Worm (Caenorhabditis elegans): Measurements from ENCODE around the gene cuc-1.

The cuc-1 gene

DNA sequence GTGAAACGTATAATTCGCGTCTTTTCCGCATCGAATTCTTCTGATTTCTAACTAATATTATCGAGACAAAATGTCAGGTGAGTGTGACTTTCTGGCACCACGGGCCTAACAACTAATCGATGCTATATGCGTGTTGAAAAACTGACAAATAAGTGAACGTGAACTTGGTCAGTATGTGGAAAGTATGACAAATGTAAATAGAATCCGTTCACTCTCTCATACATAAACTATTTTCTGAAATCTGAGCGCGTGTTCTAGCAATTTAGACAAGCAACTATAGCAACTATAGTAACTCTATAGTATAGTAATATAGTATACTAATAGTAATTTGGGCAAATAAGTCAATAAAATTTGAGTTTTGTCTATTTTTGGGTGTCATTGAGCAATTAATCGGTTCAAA, 31.5 kb upstream of the cuc-1 start:
- no peak for TF ChIP-seq sem-2 (GFP tag; optimal IDR thresholded peaks at IDR 0.05)
- no peak for TF ChIP-seq hlh-1 (tag; optimal IDR thresholded peaks at IDR 0.05)
- TF ChIP-seq nhr-28 (tag; optimal IDR thresholded peaks at IDR 0.05) = no peak
- no peak for TF ChIP-seq ces-1 (GFP tag; optimal IDR thresholded peaks at IDR 0.05)
- TF ChIP-seq lin-13 (tag; optimal IDR thresholded peaks at IDR 0.05) = no peak
- no peak for TF ChIP-seq ceh-39 (tag; optimal IDR thresholded peaks at IDR 0.05)
- no peak for TF ChIP-seq elt-3 (tag; optimal IDR thresholded peaks at IDR 0.05)
- no peak for TF ChIP-seq unc-62 (GFP tag; optimal IDR thresholded peaks at IDR 0.05)
- TF ChIP-seq flh-1 (GFP tag; optimal IDR thresholded peaks at IDR 0.05) = no peak
- TF ChIP-seq mep-1 (tag; optimal IDR thresholded peaks at IDR 0.05) = no peak
- TF ChIP-seq mls-2 (tag; optimal IDR thresholded peaks at IDR 0.05) = no peak
- no peak for TF ChIP-seq ham-2 (GFP tag; optimal IDR thresholded peaks at IDR 0.05)

DNA sequence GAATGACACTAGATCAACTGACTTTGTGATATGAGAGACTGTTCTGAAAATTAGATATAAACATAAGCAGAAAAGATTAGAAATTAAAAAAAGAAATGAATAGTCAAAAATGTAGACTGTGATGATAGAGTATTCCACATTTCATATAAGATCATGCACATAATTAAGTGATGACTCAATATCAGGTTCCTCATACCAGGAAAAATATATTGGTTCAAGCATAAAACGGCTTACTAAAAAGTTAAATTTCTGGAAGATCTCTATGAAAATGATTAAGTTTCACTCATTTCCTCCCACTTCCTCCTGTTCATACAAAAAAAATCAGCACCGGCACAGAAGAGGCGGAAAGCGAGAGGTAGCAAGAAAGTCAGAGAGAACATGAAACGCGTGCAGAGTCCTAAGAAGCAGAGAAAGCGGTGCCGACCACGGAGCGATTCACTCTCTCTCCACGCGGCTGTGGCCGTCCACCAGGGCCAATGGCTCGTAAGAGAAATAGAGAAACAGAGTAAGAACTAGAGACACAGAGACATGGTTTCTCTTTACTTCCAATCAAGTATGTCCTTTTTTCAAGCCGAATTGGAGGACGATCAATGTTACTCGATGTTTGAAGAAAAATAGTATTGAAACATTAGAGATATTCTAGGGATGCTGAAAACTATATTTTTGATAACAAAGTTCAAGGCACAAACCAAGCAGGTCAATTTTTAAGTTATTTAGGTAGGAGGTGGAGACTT, 31.0 kb upstream of the cuc-1 start, which contains the start of the genes ZK688.5 and fahd-1:
TSS of gene ZK688.5 (minus strand) at position 51 of the 734 bp plus-strand sequence.
TSS of gene fahd-1 (plus strand) at position 684 of the 734 bp plus-strand sequence.
- TF ChIP-seq sem-2 (GFP tag; optimal IDR thresholded peaks at IDR 0.05) (no peak), elt-3 (tag; optimal IDR thresholded peaks at IDR 0.05) (no peak), mep-1 (tag; optimal IDR thresholded peaks at IDR 0.05) (peak; percentile 40), drap-1 (GFP tag; optimal IDR thresholded peaks at IDR 0.05) (no peak), nhr-12 (tag; optimal IDR thresholded peaks at IDR 0.05) (no peak), sptf-1 (tag; optimal IDR thresholded peaks at IDR 0.05) (no peak), cnd-1 (tag; optimal IDR thresholded peaks at IDR 0.05) (peak; percentile 10), mab-5 (tag; optimal IDR thresholded peaks at IDR 0.05) (no peak), pha-4 (tag; optimal IDR thresholded peaks at IDR 0.05) (peak; percentile 71), ceh-83 (GFP tag; optimal IDR thresholded peaks at IDR 0.05) (no peak), ztf-11 (tag; optimal IDR thresholded peaks at IDR 0.05) (no peak), tbx-8 (GFP tag; optimal IDR thresholded peaks at IDR 0.05) (no peak), hlh-1 (tag; optimal IDR thresholded peaks at IDR 0.05) (peak; percentile 93), blmp-1 (tag; optimal IDR thresholded peaks at IDR 0.05) (no peak), zip-8 (tag; optimal IDR thresholded peaks at IDR 0.05) (no peak), ham-2 (GFP tag; optimal IDR thresholded peaks at IDR 0.05) (peak; percentile 74), nhr-237 (tag; optimal IDR thresholded peaks at IDR 0.05) (peak; percentile 46), ceh-43 (GFP tag; optimal IDR thresholded peaks at IDR 0.05) (no peak), lin-32 (GFP tag; optimal IDR thresholded peaks at IDR 0.05) (no peak), unc-120 (tag; optimal IDR thresholded peaks at IDR 0.05; ENCODE audit: poor library complexity, severe bottlenecking) (peak; percentile 68), nhr-28 (tag; optimal IDR thresholded peaks at IDR 0.05) (no peak), ceh-39 (tag; optimal IDR thresholded peaks at IDR 0.05) (peak; percentile 8), unc-62 (GFP tag; optimal IDR thresholded peaks at IDR 0.05) (no peak), flh-1 (GFP tag; optimal IDR thresholded peaks at IDR 0.05) (no peak), M03D4.4 (tag; optimal IDR thresholded peaks at IDR 0.05) (no peak), nhr-2 (tag; optimal IDR thresholded peaks at IDR 0.05) (peak; percentile 77), lin-13 (tag; optimal IDR thresholded peaks at IDR 0.05) (peak; percentile 19), snpc-4 (tag; optimal IDR thresholded peaks at IDR 0.05) (no peak), bed-3 (GFP tag; optimal IDR thresholded peaks at IDR 0.05) (no peak), elt-1 (tag; optimal IDR thresholded peaks at IDR 0.05; ENCODE audit: borderline replicate concordance, insufficient read depth) (no peak), ces-1 (GFP tag; optimal IDR thresholded peaks at IDR 0.05) (peak; percentile 59), nhr-76 (tag; optimal IDR thresholded peaks at IDR 0.05) (no peak), unc-39 (tag; optimal IDR thresholded peaks at IDR 0.05) (no peak), lsy-2 (tag; optimal IDR thresholded peaks at IDR 0.05) (peak; percentile 56), mls-2 (tag; optimal IDR thresholded peaks at IDR 0.05) (peak; percentile 68)

DNA sequence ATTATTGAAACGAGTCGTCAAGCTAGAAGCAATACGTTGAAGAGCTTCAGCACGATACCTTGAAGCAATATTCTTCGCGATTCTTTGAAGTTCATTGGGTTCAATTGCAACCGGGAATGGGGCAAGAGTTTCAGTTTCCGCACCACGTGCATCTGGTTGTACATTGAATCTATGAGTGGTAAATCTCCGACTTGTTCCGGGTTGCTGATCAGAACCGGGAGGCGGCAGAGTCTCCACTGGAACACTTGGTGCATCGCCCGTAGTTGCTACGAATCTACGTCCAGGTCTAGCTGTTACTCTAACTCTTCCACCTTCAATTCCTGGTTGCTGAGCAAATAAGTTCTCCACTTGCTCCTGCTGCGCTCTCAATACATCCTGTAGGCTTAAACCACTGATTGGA, 28.3 kb upstream of the cuc-1 start:
- TF ChIP-seq tbx-8 (GFP tag; optimal IDR thresholded peaks at IDR 0.05) (no peak), ceh-83 (GFP tag; optimal IDR thresholded peaks at IDR 0.05) (no peak), cnd-1 (tag; optimal IDR thresholded peaks at IDR 0.05) (no peak), nhr-237 (tag; optimal IDR thresholded peaks at IDR 0.05) (no peak), hlh-1 (tag; optimal IDR thresholded peaks at IDR 0.05) (no peak), nhr-28 (tag; optimal IDR thresholded peaks at IDR 0.05) (no peak), M03D4.4 (tag; optimal IDR thresholded peaks at IDR 0.05) (no peak), flh-1 (GFP tag; optimal IDR thresholded peaks at IDR 0.05) (no peak), unc-39 (tag; optimal IDR thresholded peaks at IDR 0.05) (no peak), unc-62 (GFP tag; optimal IDR thresholded peaks at IDR 0.05) (no peak), elt-1 (tag; optimal IDR thresholded peaks at IDR 0.05; ENCODE audit: borderline replicate concordance, insufficient read depth) (no peak), sptf-1 (tag; optimal IDR thresholded peaks at IDR 0.05) (no peak), lsy-2 (tag; optimal IDR thresholded peaks at IDR 0.05) (no peak), mep-1 (tag; optimal IDR thresholded peaks at IDR 0.05) (no peak), mab-5 (tag; optimal IDR thresholded peaks at IDR 0.05) (no peak), nhr-12 (tag; optimal IDR thresholded peaks at IDR 0.05) (no peak), ham-2 (GFP tag; optimal IDR thresholded peaks at IDR 0.05) (no peak)

Data from whole organism, mixed stage, embryonic.